Worm (Caenorhabditis elegans): Measurements from ENCODE around the gene sip-1.

The sip-1 gene

ce11 chrIII:10518884-10519283 lies 12.3 kb upstream of the sip-1 start:
- TF ChIP-seq F13C5.2 (tag; optimal IDR thresholded peaks at IDR 0.05) (no peak), tra-4 (tag; optimal IDR thresholded peaks at IDR 0.05) (no peak)

- no peak for TF ChIP-seq tra-4 (tag; optimal IDR thresholded peaks at IDR 0.05)
- TF ChIP-seq ets-7 (tag; optimal IDR thresholded peaks at IDR 0.05) = no peak
- TF ChIP-seq pes-1 (GFP tag; IDR thresholded peaks at IDR 0.05) = no peak
- no peak for TF ChIP-seq scrt-1 (GFP tag; IDR thresholded peaks at IDR 0.05)
- TF ChIP-seq tbx-11 (GFP tag; IDR thresholded peaks at IDR 0.05) = no peak
- TF ChIP-seq hnd-1 (tag; optimal IDR thresholded peaks at IDR 0.05) = no peak
- no peak for TF ChIP-seq sea-1 (GFP tag; conservative IDR thresholded peaks at IDR 0.05)
- TF ChIP-seq tbx-37 (GFP tag; conservative IDR thresholded peaks at IDR 0.05) = no peak
- no peak for TF ChIP-seq ceh-36 (tag; optimal IDR thresholded peaks at IDR 0.05)
- no peak for TF ChIP-seq ama-1 (optimal IDR thresholded peaks at IDR 0.05)
- no peak for TF ChIP-seq aly-1 (tag; optimal IDR thresholded peaks at IDR 0.05)
- TF ChIP-seq flt-1 (GFP tag; IDR thresholded peaks at IDR 0.05) = no peak
- no peak for TF ChIP-seq F13C5.2 (tag; optimal IDR thresholded peaks at IDR 0.05)
- TF ChIP-seq hmbx-1 (tag; optimal IDR thresholded peaks at IDR 0.05) = no peak
- TF ChIP-seq hmg-4 (GFP tag; optimal IDR thresholded peaks at IDR 0.05) = no peak
- no peak for TF ChIP-seq B0310.2 (tag; optimal IDR thresholded peaks at IDR 0.05)
- TF ChIP-seq ceh-13 (GFP tag; optimal IDR thresholded peaks at IDR 0.05) = no peak
These were observed 9.2 kb upstream of the sip-1 start for ce11 chrIII:10515751-10516150.

DNA sequence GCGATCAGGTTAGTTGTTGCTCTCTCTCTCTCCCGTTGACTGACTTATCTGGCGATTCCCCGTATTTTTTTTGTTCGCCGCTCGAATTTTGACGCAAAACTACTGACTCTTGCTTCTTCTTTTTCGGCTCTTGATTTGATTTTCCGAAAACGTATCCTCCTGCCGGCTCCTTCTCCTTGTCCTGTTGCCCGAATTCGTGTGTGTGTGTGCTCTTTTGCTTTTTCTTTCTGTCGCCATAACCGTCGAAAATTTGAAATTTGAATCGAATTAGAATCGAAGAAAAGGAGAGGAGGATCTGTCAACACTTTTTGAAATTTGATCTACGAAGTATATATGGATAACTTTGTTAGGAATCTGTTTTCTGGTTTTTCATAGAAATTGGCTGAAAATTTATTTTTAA lies 6.0 kb upstream of the sip-1 start:
- TF ChIP-seq tbx-11 (GFP tag; IDR thresholded peaks at IDR 0.05) = no peak
- no peak for TF ChIP-seq hmg-4 (GFP tag; optimal IDR thresholded peaks at IDR 0.05)
- no peak for TF ChIP-seq tra-4 (tag; optimal IDR thresholded peaks at IDR 0.05)
- TF ChIP-seq ceh-13 (GFP tag; optimal IDR thresholded peaks at IDR 0.05) = no peak
- no peak for TF ChIP-seq hnd-1 (tag; optimal IDR thresholded peaks at IDR 0.05)
- TF ChIP-seq scrt-1 (GFP tag; IDR thresholded peaks at IDR 0.05) = no peak
- TF ChIP-seq ama-1 (optimal IDR thresholded peaks at IDR 0.05) = no peak
- no peak for TF ChIP-seq B0310.2 (tag; optimal IDR thresholded peaks at IDR 0.05)
- no peak for TF ChIP-seq ets-7 (tag; optimal IDR thresholded peaks at IDR 0.05)

- no peak for TF ChIP-seq tbx-11 (GFP tag; IDR thresholded peaks at IDR 0.05)
- no peak for TF ChIP-seq ets-7 (tag; optimal IDR thresholded peaks at IDR 0.05)
- no peak for TF ChIP-seq hnd-1 (tag; optimal IDR thresholded peaks at IDR 0.05)
- no peak for TF ChIP-seq F13C5.2 (tag; optimal IDR thresholded peaks at IDR 0.05)
- TF ChIP-seq hmg-4 (GFP tag; optimal IDR thresholded peaks at IDR 0.05) = no peak
- no peak for TF ChIP-seq B0310.2 (tag; optimal IDR thresholded peaks at IDR 0.05)
- TF ChIP-seq tbx-37 (GFP tag; conservative IDR thresholded peaks at IDR 0.05) = no peak
- no peak for TF ChIP-seq hmbx-1 (tag; optimal IDR thresholded peaks at IDR 0.05)
- no peak for TF ChIP-seq scrt-1 (GFP tag; IDR thresholded peaks at IDR 0.05)
- no peak for TF ChIP-seq sea-1 (GFP tag; conservative IDR thresholded peaks at IDR 0.05)
- no peak for TF ChIP-seq pes-1 (GFP tag; IDR thresholded peaks at IDR 0.05)
These were observed 480 bp downstream of the sip-1 start for ce11 chrIII:10505943-10506698.

DNA sequence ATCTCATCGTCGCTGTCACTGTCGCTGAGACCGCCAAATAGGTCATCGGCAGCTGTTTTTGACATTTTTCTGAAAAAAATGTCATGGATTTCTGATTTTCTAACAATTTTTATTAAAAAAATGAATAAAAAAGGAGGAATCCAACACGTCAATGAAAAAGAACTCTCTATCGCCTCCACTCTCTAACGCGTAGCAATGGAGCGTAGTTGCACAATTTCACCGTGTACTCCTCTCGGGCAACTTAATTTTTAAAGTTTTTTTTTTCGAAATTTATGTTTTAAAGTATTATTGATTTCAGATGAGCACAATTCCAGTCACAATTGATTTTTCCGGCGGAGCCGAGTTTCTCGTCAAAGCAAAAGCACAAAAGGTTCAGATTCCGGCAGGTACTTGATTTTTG lies 1.4 kb downstream of the sip-1 start, which contains the start of the genes taf-11.3 and urm-1:
taf-11.3 (minus strand) TSS at position 69 of the 400 bp plus-strand sequence.
urm-1 (plus strand) TSS at position 299 of the 400 bp plus-strand sequence.
- TF ChIP-seq aly-1 (tag; optimal IDR thresholded peaks at IDR 0.05) (no peak), ama-1 (optimal IDR thresholded peaks at IDR 0.05) (no peak), flt-1 (GFP tag; IDR thresholded peaks at IDR 0.05) (0 out of 2 replicates have a peak, but pooled peaks have one; percentile 28), ceh-13 (GFP tag; optimal IDR thresholded peaks at IDR 0.05) (no peak)

DNA sequence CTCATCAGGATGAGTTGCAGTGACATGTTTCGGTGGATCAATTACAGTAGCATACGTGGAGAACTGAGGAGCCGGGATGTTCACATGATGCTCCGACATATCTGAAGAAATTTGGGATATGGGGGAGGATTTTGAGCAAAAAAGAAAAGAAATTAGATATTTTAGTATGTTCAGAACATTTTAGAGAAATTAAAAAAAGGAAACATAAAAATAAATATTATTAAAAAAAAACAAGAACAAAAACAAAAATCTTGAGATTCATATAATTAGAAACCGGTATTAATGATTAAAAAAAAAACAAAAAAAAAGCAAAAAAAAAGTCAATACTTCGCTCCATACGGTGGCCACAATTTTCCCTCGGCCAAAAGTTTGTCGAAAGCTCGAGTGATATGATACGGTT lies 2.8 kb downstream of the sip-1 start, which contains the start of gene rab-33:
rab-33 (minus strand) TSS at position 101 of the 400 bp plus-strand sequence.
- TF ChIP-seq tbx-37 (GFP tag; conservative IDR thresholded peaks at IDR 0.05) (no peak), scrt-1 (GFP tag; IDR thresholded peaks at IDR 0.05) (no peak), hnd-1 (tag; optimal IDR thresholded peaks at IDR 0.05) (no peak), aly-1 (tag; optimal IDR thresholded peaks at IDR 0.05) (no peak), sea-1 (GFP tag; conservative IDR thresholded peaks at IDR 0.05) (no peak), hmg-4 (GFP tag; optimal IDR thresholded peaks at IDR 0.05) (no peak), flt-1 (GFP tag; IDR thresholded peaks at IDR 0.05) (no peak), B0310.2 (tag; optimal IDR thresholded peaks at IDR 0.05) (no peak), ceh-13 (GFP tag; optimal IDR thresholded peaks at IDR 0.05) (no peak), ceh-36 (tag; optimal IDR thresholded peaks at IDR 0.05) (no peak), tra-4 (tag; optimal IDR thresholded peaks at IDR 0.05) (no peak), ama-1 (optimal IDR thresholded peaks at IDR 0.05) (no peak), pes-1 (GFP tag; IDR thresholded peaks at IDR 0.05) (no peak), ets-7 (tag; optimal IDR thresholded peaks at IDR 0.05) (no peak), tbx-11 (GFP tag; IDR thresholded peaks at IDR 0.05) (no peak), hmbx-1 (tag; optimal IDR thresholded peaks at IDR 0.05) (no peak)

DNA sequence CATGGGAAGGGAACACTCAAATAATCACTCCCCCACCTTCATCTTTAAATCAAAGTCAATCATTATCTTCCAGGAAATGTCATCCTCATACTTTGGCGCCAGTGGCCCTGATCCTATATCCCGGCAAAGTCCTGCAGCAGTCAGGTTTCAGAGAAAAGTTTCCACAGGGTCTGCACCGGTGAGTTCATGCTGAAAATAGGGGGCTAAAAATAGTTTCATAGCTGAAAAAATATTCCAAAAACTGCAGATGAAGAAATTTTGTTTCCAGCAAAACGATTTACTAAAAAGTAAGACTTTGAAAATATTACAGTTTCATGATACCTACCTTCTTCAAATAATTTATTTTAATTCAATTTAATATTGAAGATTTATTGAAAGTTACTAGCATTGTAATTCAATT lies 18.5 kb downstream of the sip-1 start, which contains the start of gene ptr-25:
ptr-25 (plus strand) TSS at position 73 of the 400 bp plus-strand sequence.
- TF ChIP-seq flt-1 (GFP tag; IDR thresholded peaks at IDR 0.05) (no peak), F13C5.2 (tag; optimal IDR thresholded peaks at IDR 0.05) (no peak), tra-4 (tag; optimal IDR thresholded peaks at IDR 0.05) (no peak), hmbx-1 (tag; optimal IDR thresholded peaks at IDR 0.05) (no peak), pes-1 (GFP tag; IDR thresholded peaks at IDR 0.05) (no peak)

- no peak for TF ChIP-seq hmg-4 (GFP tag; optimal IDR thresholded peaks at IDR 0.05)
- no peak for TF ChIP-seq ceh-36 (tag; optimal IDR thresholded peaks at IDR 0.05)
- TF ChIP-seq hmbx-1 (tag; optimal IDR thresholded peaks at IDR 0.05) = no peak
- TF ChIP-seq ets-7 (tag; optimal IDR thresholded peaks at IDR 0.05) = no peak
- TF ChIP-seq tbx-37 (GFP tag; conservative IDR thresholded peaks at IDR 0.05) = no peak
- no peak for TF ChIP-seq B0310.2 (tag; optimal IDR thresholded peaks at IDR 0.05)
- TF ChIP-seq ama-1 (optimal IDR thresholded peaks at IDR 0.05) = no peak
- TF ChIP-seq pes-1 (GFP tag; IDR thresholded peaks at IDR 0.05) = no peak
- no peak for TF ChIP-seq aly-1 (tag; optimal IDR thresholded peaks at IDR 0.05)
- no peak for TF ChIP-seq tbx-11 (GFP tag; IDR thresholded peaks at IDR 0.05)
These were observed 20.1 kb downstream of the sip-1 start for ce11 chrIII:10486455-10486854.
